Worm (Caenorhabditis elegans): ENCODE results near the gene M02E1.4.
"Not testable (repeated sequence)": the region's sequence is repeated elsewhere in the genome, so short reads cannot be mapped to it uniquely, and the experiment has no call there.

Gene M02E1.4

ce11 chrX:271509-271908 is 41.6 kb upstream of the M02E1.4 start:
- TF ChIP-seq rbr-2 (tag; optimal IDR thresholded peaks at IDR 0.05) (no peak), ctbp-1 (GFP tag; IDR thresholded peaks at IDR 0.05) (no peak), ceh-28 (tag; optimal IDR thresholded peaks at IDR 0.05) (peak; percentile 79), T20F7.1 (GFP tag; optimal IDR thresholded peaks at IDR 0.05) (no peak), zfp-2 (tag; optimal IDR thresholded peaks at IDR 0.05) (no peak)

- not testable (repeated sequence) for TF ChIP-seq dmd-6 (GFP tag; IDR thresholded peaks at IDR 0.05); snpc-4 (tag; optimal IDR thresholded peaks at IDR 0.05); lsy-2 (tag; optimal IDR thresholded peaks at IDR 0.05)
Measured at ce11 chrX:273912-274311, 39.2 kb upstream of the M02E1.4 start, which contains the start of gene Y108F1.5. Gene Y108F1.5 (minus strand): TSS chrX:274012.

ce11 chrX:286116-286515 is 27.0 kb upstream of the M02E1.4 start, which contains the start of gene Y47C4A.1:
Gene Y47C4A.1 (minus strand): TSS chrX:286216.
- TF ChIP-seq T20F7.1 (GFP tag; optimal IDR thresholded peaks at IDR 0.05); ces-1 (GFP tag; optimal IDR thresholded peaks at IDR 0.05); vab-7 (GFP tag; IDR thresholded peaks at IDR 0.05): not testable (repeated sequence)

DNA sequence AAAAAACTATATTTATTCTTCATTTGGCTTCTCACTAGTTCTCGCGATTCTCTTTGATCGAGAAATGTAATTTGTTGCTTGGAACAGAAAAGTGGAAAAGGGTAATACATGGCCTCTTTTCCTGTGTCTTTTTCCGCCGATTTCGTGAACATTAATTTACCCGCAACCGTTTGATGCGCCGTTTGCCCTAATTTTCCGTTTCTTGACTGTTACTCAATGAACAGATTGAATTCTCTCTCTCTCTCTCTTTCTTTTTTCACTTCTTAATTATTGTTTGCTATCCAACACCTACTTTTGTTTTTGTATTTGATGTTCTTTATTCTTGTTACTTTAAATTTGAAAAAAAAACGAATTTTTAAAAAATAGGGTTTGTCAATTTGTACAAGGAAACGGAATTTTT is 17.3 kb upstream of the M02E1.4 start:
- no peak for TF ChIP-seq nhr-41 (GFP tag; IDR thresholded peaks at IDR 0.05)
- no peak for TF ChIP-seq nhr-237 (tag; optimal IDR thresholded peaks at IDR 0.05)
- no peak for TF ChIP-seq spr-3 (GFP tag; optimal IDR thresholded peaks at IDR 0.05)
- TF ChIP-seq mxl-3 (GFP tag; optimal IDR thresholded peaks at IDR 0.05), result no peak
- TF ChIP-seq egl-27 (tag; optimal IDR thresholded peaks at IDR 0.05), result no peak
- TF ChIP-seq ceh-44 (GFP tag; IDR thresholded peaks at IDR 0.05), result no peak
- no peak for TF ChIP-seq unc-130 (GFP tag; optimal IDR thresholded peaks at IDR 0.05)
- TF ChIP-seq tag-97 (GFP tag; IDR thresholded peaks at IDR 0.05), result no peak
- no peak for TF ChIP-seq T26A8.4 (GFP tag; IDR thresholded peaks at IDR 0.05)
- TF ChIP-seq nhr-42 (GFP tag; IDR thresholded peaks at IDR 0.05), result no peak
- no peak for TF ChIP-seq ceh-20 (GFP tag; IDR thresholded peaks at IDR 0.05)
- TF ChIP-seq D1046.2 (GFP tag; IDR thresholded peaks at IDR 0.05), result no peak
- no peak for TF ChIP-seq ZK546.5 (tag; optimal IDR thresholded peaks at IDR 0.05)
- no peak for TF ChIP-seq mxl-2 (GFP tag; conservative IDR thresholded peaks at IDR 0.05)
- no peak for TF ChIP-seq Y48G9A.11 (GFP tag; IDR thresholded peaks at IDR 0.05)

- TF ChIP-seq zfp-2 (tag; optimal IDR thresholded peaks at IDR 0.05), result no peak
- no peak for TF ChIP-seq daf-8 (GFP tag; IDR thresholded peaks at IDR 0.05)
- no peak for TF ChIP-seq set-16 (GFP tag; IDR thresholded peaks at IDR 0.05)
- TF ChIP-seq hif-1 (tag; optimal IDR thresholded peaks at IDR 0.05), result no peak
- no peak for TF ChIP-seq ztf-11 (tag; optimal IDR thresholded peaks at IDR 0.05)
- no peak for TF ChIP-seq ces-1 (GFP tag; optimal IDR thresholded peaks at IDR 0.05)
Measured at ce11 chrX:296934-297333, 16.1 kb upstream of the M02E1.4 start, which contains the start of gene R57.2. Gene R57.2 (plus strand): TSS chrX:297234.

- no peak for TF ChIP-seq hmg-1.1 (GFP tag; IDR thresholded peaks at IDR 0.05)
- no peak for TF ChIP-seq ceh-28 (tag; optimal IDR thresholded peaks at IDR 0.05)
- TF ChIP-seq mdl-1 (tag; optimal IDR thresholded peaks at IDR 0.05), result no peak
- TF ChIP-seq lim-7 (GFP tag; IDR thresholded peaks at IDR 0.05), result no peak
- no peak for TF ChIP-seq ces-1 (GFP tag; optimal IDR thresholded peaks at IDR 0.05)
- no peak for TF ChIP-seq dve-1 (tag; optimal IDR thresholded peaks at IDR 0.05; ENCODE audit: insufficient read depth)
- no peak for TF ChIP-seq dmd-8 (GFP tag; IDR thresholded peaks at IDR 0.05)
- TF ChIP-seq hlh-11 (tag; optimal IDR thresholded peaks at IDR 0.05), result no peak
- no peak for TF ChIP-seq ceh-62 (tag; optimal IDR thresholded peaks at IDR 0.05)
- no peak for TF ChIP-seq lir-3 (tag; optimal IDR thresholded peaks at IDR 0.05)
- TF ChIP-seq daf-16 (GFP tag; optimal IDR thresholded peaks at IDR 0.05), result no peak
- TF ChIP-seq daf-16 (tag; optimal IDR thresholded peaks at IDR 0.05), result peak; percentile 64
- no peak for TF ChIP-seq ZK337.2 (GFP tag; IDR thresholded peaks at IDR 0.05)
- no peak for TF ChIP-seq daf-8 (GFP tag; IDR thresholded peaks at IDR 0.05)
- no peak for TF ChIP-seq lin-15B (tag; optimal IDR thresholded peaks at IDR 0.05)
- peak; percentile 9 for TF ChIP-seq pqm-1 (tag; optimal IDR thresholded peaks at IDR 0.05)
- no peak for TF ChIP-seq mxl-3 (GFP tag; optimal IDR thresholded peaks at IDR 0.05)
- TF ChIP-seq nhr-42 (GFP tag; IDR thresholded peaks at IDR 0.05), result no peak
- TF ChIP-seq ZK546.5 (tag; optimal IDR thresholded peaks at IDR 0.05), result no peak
- no peak for TF ChIP-seq arid-1 (GFP tag; conservative IDR thresholded peaks at IDR 0.05)
Measured at ce11 chrX:299090-299489, 14.0 kb upstream of the M02E1.4 start.

All from whole organism, L4 larva.